Worm (Caenorhabditis elegans) whole organism, L4 larva: Measurements from ENCODE around the gene tnt-3.
A peak's percentile ranks its signal among the peaks of the same experiment; 100 is the strongest.

ENCODE experiments used
- F37D6.2 ChIP-seq: sonication (generic microtip); optimal IDR thresholded peaks from 2 replicates; lab custom pipeline; 2016; ENCODE audit warnings: mild to moderate bottlenecking, missing genetic modification characterization, missing compliant biosample characterization
- T20F7.1 ChIP-seq: fragments of 200-800 bp; sonication (Bioruptor generic); optimal IDR thresholded peaks from 2 replicates; lab custom pipeline; 2018; ENCODE audit warnings: mild to moderate bottlenecking, missing genetic modification characterization, missing compliant biosample characterization
- Y5F2A.4 ChIP-seq: fragments of 200-800 bp; sonication (Bioruptor generic); optimal IDR thresholded peaks from 2 replicates; lab custom pipeline; 2018; ENCODE audit warnings: mild to moderate bottlenecking, missing genetic modification characterization, missing compliant biosample characterization
- ZK337.2 ChIP-seq: fragments of 200-800 bp; sonication (Bioruptor generic); IDR thresholded peaks from 2 replicates; pipeline ENCODE4 v1.3.6; 2022; ENCODE audit warnings: missing genetic modification reagents, missing genetic modification characterization, missing compliant biosample characterization
- ama-1 ChIP-seq: fragments of 150-350 bp; optimal IDR thresholded peaks from 2 replicates; lab custom pipeline; 2014; ENCODE audit warnings: inconsistent platforms, mixed read lengths
- attf-4 ChIP-seq: sonication (generic microtip); optimal IDR thresholded peaks from 3 replicates; lab custom pipeline; 2017; ENCODE audit warnings: missing biosample characterization, missing genetic modification characterization
- ceh-20 ChIP-seq: fragments of 200-800 bp; sonication (Bioruptor generic); IDR thresholded peaks from 2 replicates; pipeline ENCODE4 v1.3.6; 2022; ENCODE audit warnings: missing genetic modification reagents, missing genetic modification characterization, missing compliant biosample characterization
- ceh-62 ChIP-seq: sonication (generic microtip); optimal IDR thresholded peaks from 2 replicates; lab custom pipeline; 2017; ENCODE audit warnings: missing biosample characterization, missing genetic modification characterization
- ctbp-1 ChIP-seq: fragments of 200-800 bp; sonication (Bioruptor generic); IDR thresholded peaks from 2 replicates; pipeline ENCODE4 v1.3.6; 2022; ENCODE audit warnings: missing genetic modification reagents, missing genetic modification characterization, missing compliant biosample characterization
- daf-12 ChIP-seq: fragments of 150-350 bp; optimal IDR thresholded peaks from 2 replicates; lab custom pipeline; 2014; ENCODE audit warnings: missing biosample characterization, missing genetic modification reagents, missing genetic modification characterization
- daf-16 ChIP-seq, 3 experiments: sonication (generic microtip); optimal IDR thresholded peaks; 2 replicates each; lab custom pipeline; 2016 to 2017; ENCODE audit warnings: missing genetic modification characterization in 3 of 3, missing genetic modification reagents in 3 of 3, mild to moderate bottlenecking in 2 of 3, missing compliant biosample characterization in 2 of 3, missing biosample characterization in 1 of 3, moderate library complexity in 1 of 3
- dmd-8 ChIP-seq: fragments of 200-800 bp; sonication (Bioruptor generic); IDR thresholded peaks from 2 replicates; pipeline ENCODE4 v1.3.6; 2022; ENCODE audit warnings: missing genetic modification characterization, missing compliant biosample characterization
- dpl-1 ChIP-seq: fragments of 150-350 bp; optimal IDR thresholded peaks from 2 replicates; lab custom pipeline; 2014; ENCODE audit warnings: missing biosample characterization, missing genetic modification reagents, missing genetic modification characterization
- egl-27 ChIP-seq: sonication (generic microtip); optimal IDR thresholded peaks from 3 replicates; lab custom pipeline; 2017; ENCODE audit warnings: missing biosample characterization, missing genetic modification reagents, missing genetic modification characterization
- egl-43 ChIP-seq: fragments of 200-800 bp; sonication (Bioruptor generic); IDR thresholded peaks from 2 replicates; pipeline ENCODE4 v1.3.6; 2022; ENCODE audit warnings: missing genetic modification reagents, missing genetic modification characterization, missing compliant biosample characterization
- hif-1 ChIP-seq, 2 experiments: sonication (generic microtip); optimal IDR thresholded peaks; 2 replicates each; lab custom pipeline; 2016 to 2017; ENCODE audit warnings: missing compliant biosample characterization in 2 of 2, missing genetic modification characterization in 2 of 2, missing genetic modification reagents in 2 of 2, missing genotype in 2 of 2, mild to moderate bottlenecking in 1 of 2
- hlh-11 ChIP-seq: fragments of 200-800 bp; sonication (Bioruptor generic); optimal IDR thresholded peaks from 2 replicates; lab custom pipeline; 2018; ENCODE audit warnings: mild to moderate bottlenecking, missing genetic modification characterization, missing compliant biosample characterization
- hlh-30 ChIP-seq: sonication (generic microtip); optimal IDR thresholded peaks from 2 replicates; lab custom pipeline; 2017; ENCODE audit warnings: antibody characterized with exemption, mild to moderate bottlenecking, missing genetic modification characterization, missing compliant biosample characterization; ENCODE audit not compliant: insufficient read depth
- hmg-1.1 ChIP-seq: fragments of 200-800 bp; sonication (Bioruptor generic); IDR thresholded peaks from 2 replicates; pipeline ENCODE4 v1.3.6; 2022; ENCODE audit warnings: missing genetic modification reagents, missing genetic modification characterization, missing compliant biosample characterization
- lin-1 ChIP-seq: fragments of 200-800 bp; sonication (Bioruptor generic); IDR thresholded peaks from 2 replicates; pipeline ENCODE4 v1.3.6; 2022; ENCODE audit warnings: missing genetic modification reagents, missing genetic modification characterization, missing compliant biosample characterization
- lin-13 ChIP-seq: fragments of 150-350 bp; optimal IDR thresholded peaks from 2 replicates; lab custom pipeline; 2014; ENCODE audit warnings: missing biosample characterization, missing genetic modification reagents, missing genetic modification characterization
- lin-15B ChIP-seq: fragments of 150-350 bp; sonication (generic microtip); optimal IDR thresholded peaks from 3 replicates; lab custom pipeline; 2014; ENCODE audit warnings: missing biosample characterization, missing genetic modification characterization
- lin-29 ChIP-seq: fragments of 200-800 bp; sonication (Bioruptor generic); IDR thresholded peaks from 2 replicates; pipeline ENCODE4 v1.3.6; 2022; ENCODE audit warnings: missing genetic modification reagents, missing genetic modification characterization, missing compliant biosample characterization
- lin-38 ChIP-seq: fragments of 200-800 bp; sonication (Bioruptor generic); IDR thresholded peaks from 2 replicates; pipeline ENCODE4 v1.3.6; 2022; ENCODE audit warnings: missing genetic modification reagents, missing genetic modification characterization, missing compliant biosample characterization
- lin-39 ChIP-seq: fragments of 150-350 bp; optimal IDR thresholded peaks from 2 replicates; lab custom pipeline; 2014; ENCODE audit warnings: missing biosample characterization, missing genetic modification reagents, missing genetic modification characterization
- mdl-1 ChIP-seq, 2 experiments: fragments of 150-350 bp in 1 of 2; sonication (generic microtip) in 1 of 2; optimal IDR thresholded peaks; 2 replicates each; lab custom pipeline; 2014 to 2017; ENCODE audit warnings: missing biosample characterization in 2 of 2, missing genetic modification characterization in 2 of 2
- mdt-29 ChIP-seq: fragments of 200-800 bp; sonication (Bioruptor generic); IDR thresholded peaks from 2 replicates; pipeline ENCODE4 v1.3.6; 2022; ENCODE audit warnings: missing genetic modification reagents, missing genetic modification characterization, missing compliant biosample characterization
- mxl-2 ChIP-seq: fragments of 200-800 bp; sonication (Bioruptor generic); conservative IDR thresholded peaks from 2 replicates; pipeline ENCODE4 v1.3.6; 2022; ENCODE audit warnings: missing genetic modification reagents, missing genetic modification characterization, missing compliant biosample characterization
- nhr-111 ChIP-seq: fragments of 200-800 bp; sonication (Bioruptor generic); optimal IDR thresholded peaks from 2 replicates; lab custom pipeline; 2018; ENCODE audit warnings: mild to moderate bottlenecking, missing genetic modification characterization, missing compliant biosample characterization
- nhr-25 ChIP-seq: sonication (generic microtip); optimal IDR thresholded peaks from 2 replicates; lab custom pipeline; 2017; ENCODE audit warnings: missing genetic modification characterization, mild to moderate bottlenecking, missing compliant biosample characterization, antibody characterized with exemption, moderate library complexity, borderline replicate concordance; ENCODE audit not compliant: insufficient read depth
- nhr-28 ChIP-seq: fragments of 150-350 bp; optimal IDR thresholded peaks from 2 replicates; lab custom pipeline; 2014; ENCODE audit warnings: missing biosample characterization, missing genetic modification characterization
- nhr-42 ChIP-seq: fragments of 200-800 bp; sonication (Bioruptor generic); IDR thresholded peaks from 2 replicates; pipeline ENCODE4 v1.3.6; 2022; ENCODE audit warnings: missing genetic modification characterization, missing compliant biosample characterization
- nhr-76 ChIP-seq: fragments of 150-350 bp; optimal IDR thresholded peaks from 2 replicates; lab custom pipeline; 2014; ENCODE audit warnings: missing biosample characterization, missing genetic modification characterization
- pha-4 ChIP-seq, 2 experiments: fragments of 150-350 bp in 1 of 2; fragments of 200-800 bp in 1 of 2; sonication (Bioruptor generic) in 1 of 2; IDR thresholded peaks in 1 of 2; optimal IDR thresholded peaks in 1 of 2; 2 replicates each; pipeline versions ENCODE4 v1.3.6 to Lab custom; 2014 to 2022; ENCODE audit warnings: missing genetic modification characterization in 2 of 2, missing genetic modification reagents in 2 of 2, missing biosample characterization in 1 of 2, missing compliant biosample characterization in 1 of 2
- php-3 ChIP-seq: fragments of 200-800 bp; sonication (Bioruptor generic); IDR thresholded peaks from 2 replicates; pipeline ENCODE4 v1.3.6; 2022; ENCODE audit warnings: missing genetic modification reagents, missing genetic modification characterization, missing compliant biosample characterization
- pqm-1 ChIP-seq: sonication (generic microtip); optimal IDR thresholded peaks from 2 replicates; lab custom pipeline; 2017; ENCODE audit warnings: missing biosample characterization, missing genetic modification characterization
- set-16 ChIP-seq: fragments of 200-800 bp; sonication (Bioruptor generic); IDR thresholded peaks from 2 replicates; pipeline ENCODE4 v1.3.6; 2022; ENCODE audit warnings: missing genetic modification reagents, missing genetic modification characterization, missing compliant biosample characterization
- skn-1 ChIP-seq: fragments of 150-350 bp; optimal IDR thresholded peaks from 2 replicates; lab custom pipeline; 2014; ENCODE audit warnings: missing biosample characterization, missing genetic modification characterization
- tag-97 ChIP-seq: fragments of 200-800 bp; sonication (Bioruptor generic); IDR thresholded peaks from 2 replicates; pipeline ENCODE4 v1.3.6; 2022; ENCODE audit warnings: missing genetic modification characterization, missing compliant biosample characterization
- tra-1 ChIP-seq: fragments of 200-800 bp; sonication (Bioruptor generic); IDR thresholded peaks from 2 replicates; pipeline ENCODE4 v1.3.6; 2022; ENCODE audit warnings: missing genetic modification reagents, missing genetic modification characterization, missing compliant biosample characterization
- unc-130 ChIP-seq: sonication (generic microtip); optimal IDR thresholded peaks from 2 replicates; lab custom pipeline; 2016; ENCODE audit warnings: missing genetic modification reagents, missing genetic modification characterization, missing compliant biosample characterization
- zag-1 ChIP-seq: fragments of 150-350 bp; optimal IDR thresholded peaks from 2 replicates; lab custom pipeline; 2014; ENCODE audit warnings: missing biosample characterization, missing genetic modification characterization
- zfp-3 ChIP-seq: fragments of 200-800 bp; sonication (Bioruptor generic); conservative IDR thresholded peaks from 2 replicates; pipeline ENCODE4 v1.3.6; 2022; ENCODE audit warnings: missing genetic modification reagents, missing genetic modification characterization, missing compliant biosample characterization
- zip-11 ChIP-seq: fragments of 200-800 bp; sonication (Bioruptor generic); IDR thresholded peaks from 2 replicates; pipeline ENCODE4 v1.3.6; 2022; ENCODE audit warnings: missing genetic modification characterization, missing compliant biosample characterization
- ztf-7 ChIP-seq: fragments of 150-350 bp; optimal IDR thresholded peaks from 2 replicates; lab custom pipeline; 2014; ENCODE audit warnings: missing biosample characterization, missing genetic modification characterization

tnt-3 gene

DNA sequence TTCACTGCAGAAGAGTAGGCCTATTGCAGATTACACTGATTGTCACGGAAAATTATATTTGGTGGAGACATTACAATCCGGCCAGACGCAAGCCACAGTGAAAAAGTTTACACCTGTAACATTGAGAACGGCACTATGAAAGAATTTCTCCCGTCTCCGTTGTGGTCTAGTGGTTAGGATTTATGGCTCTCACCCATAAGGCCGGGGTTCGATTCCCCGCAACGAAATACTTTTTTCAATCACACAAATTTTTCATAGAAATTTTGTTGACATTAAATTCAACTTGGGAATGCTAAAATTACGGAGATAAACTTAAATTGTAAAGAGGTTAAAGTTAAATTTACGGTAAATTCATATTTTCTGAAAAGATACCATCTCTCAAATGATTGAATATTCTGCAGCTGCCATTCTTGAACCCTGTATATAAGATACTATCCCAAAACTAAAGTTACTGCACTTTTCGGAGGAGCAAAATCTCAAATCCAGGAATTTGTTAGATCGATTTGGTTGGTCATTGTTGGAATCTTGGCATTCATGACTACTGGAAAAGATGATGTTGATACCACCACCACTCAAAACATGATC, 38.4 kb downstream of the tnt-3 start, which contains the start of gene C39D10.1 (continued):
- TF ChIP-seq dmd-8 (peak; percentile 69; the same call in 1 of the 2 replicates), T20F7.1 (GFP tag; lab: Kevin White, UChicago) (peak; percentile 34), Y5F2A.4 (GFP tag; lab: Kevin White, UChicago) (no peak), zag-1 (tag; lab: Kevin White, UChicago) (no peak), zip-11 (no peak), skn-1 (tag; lab: Kevin White, UChicago) (no peak), lin-39 (tag; lab: Kevin White, UChicago) (no peak), dpl-1 (GFP tag; lab: Kevin White, UChicago) (no peak), tag-97 (GFP tag; lab: Robert Waterston, UW) (no peak), nhr-42 (no peak), nhr-111 (no peak), zfp-3 (0 out of 2 replicates have a peak, but pooled peaks have one; percentile 24), nhr-25 (tag; lab: Kevin White, UChicago) (no peak), php-3 (GFP tag; lab: Robert Waterston, UW) (0 out of 2 replicates have a peak, but pooled peaks have one; percentile 29), hif-1 (tag; optimal IDR thresholded peaks at IDR 0.05; lab: Kevin White, UChicago) (no peak), pha-4 (GFP tag; IDR thresholded peaks at IDR 0.05; lab: Robert Waterston, UW) (peak; percentile 67; the same call in 1 of the 2 replicates), pha-4 (tag; optimal IDR thresholded peaks at IDR 0.05; lab: Kevin White, UChicago) (no peak), daf-12 (no peak), lin-1 (GFP tag; lab: Robert Waterston, UW) (no peak), mdt-29 (GFP tag; lab: Robert Waterston, UW) (no peak), ZK337.2 (GFP tag; lab: Robert Waterston, UW) (peak; percentile 35; the same call in 1 of the 2 replicates)

DNA sequence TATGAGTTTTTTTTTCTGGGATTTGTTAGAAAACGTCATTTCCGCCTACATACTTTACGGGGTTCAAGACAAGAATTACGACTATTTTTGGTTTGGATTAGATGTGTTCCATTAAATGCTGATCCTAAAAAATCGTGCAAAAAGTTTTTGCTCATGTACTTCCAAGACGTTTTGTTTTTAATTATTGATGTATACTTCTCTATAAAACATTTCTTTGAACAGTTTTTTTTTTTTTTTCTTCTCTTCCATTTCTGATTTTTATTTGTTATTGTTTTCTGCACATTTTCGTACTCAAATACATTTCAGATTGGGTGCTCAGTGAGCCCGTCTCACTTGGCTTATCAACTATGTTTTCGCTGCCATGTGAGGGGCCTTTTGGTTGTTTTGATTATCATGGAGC, 41.9 kb downstream of the tnt-3 start, which contains the start of gene C39D10.11:
C39D10.11 (plus strand) TSS at position 301 of the 400 bp plus-strand sequence.
- no peak for TF ChIP-seq egl-43
- TF ChIP-seq lin-15B (tag; lab: Kevin White, UChicago), result no peak
- TF ChIP-seq daf-16 (GFP tag; optimal IDR thresholded peaks at IDR 0.05; lab: Kevin White, UChicago), result no peak
- peak; percentile 23 for TF ChIP-seq daf-16 (tag; optimal IDR thresholded peaks at IDR 0.05; lab: Kevin White, UChicago)

DNA sequence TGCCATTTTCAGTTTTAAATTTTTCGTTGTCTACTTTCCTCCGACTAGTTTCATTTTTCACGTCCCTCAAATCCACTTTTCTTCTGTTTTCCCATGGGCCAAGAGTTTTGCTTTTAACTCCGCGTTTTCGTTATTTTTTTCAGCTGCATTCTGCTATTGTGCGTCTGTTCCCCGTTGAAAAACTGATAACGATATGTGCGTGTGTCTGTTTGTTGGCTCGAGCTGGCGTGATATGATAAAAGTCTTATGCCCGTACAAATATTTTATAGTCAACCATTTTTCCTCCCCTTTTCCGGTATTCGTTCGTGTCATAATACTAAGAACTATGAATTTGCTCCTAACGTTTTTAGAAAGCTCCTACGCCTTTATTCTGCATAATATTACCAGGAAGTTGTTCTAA, 43.1 kb downstream of the tnt-3 start:
- TF ChIP-seq pqm-1 (peak; percentile 64), php-3 (GFP tag; lab: Robert Waterston, UW) (0 out of 2 replicates have a peak, but pooled peaks have one; percentile 12), mxl-2 (GFP tag; lab: Robert Waterston, UW) (no peak), daf-16 (GFP tag; optimal IDR thresholded peaks at IDR 0.05; lab: Kevin White, UChicago) (no peak), daf-16 (tag; optimal IDR thresholded peaks at IDR 0.05; lab: Kevin White, UChicago) (peak; percentile 45), ceh-20 (no peak), hlh-30 (tag; lab: Kevin White, UChicago) (peak; percentile 34), egl-27 (tag; lab: Kevin White, UChicago) (no peak), skn-1 (tag; lab: Kevin White, UChicago) (no peak), attf-4 (no peak), hlh-11 (tag; lab: Kevin White, UChicago) (peak; percentile 46), nhr-28 (peak; percentile 86), ctbp-1 (no peak), ceh-62 (tag; lab: Kevin White, UChicago) (no peak)
- TF ChIP-seq, all 104 proteins: peak for 6

DNA sequence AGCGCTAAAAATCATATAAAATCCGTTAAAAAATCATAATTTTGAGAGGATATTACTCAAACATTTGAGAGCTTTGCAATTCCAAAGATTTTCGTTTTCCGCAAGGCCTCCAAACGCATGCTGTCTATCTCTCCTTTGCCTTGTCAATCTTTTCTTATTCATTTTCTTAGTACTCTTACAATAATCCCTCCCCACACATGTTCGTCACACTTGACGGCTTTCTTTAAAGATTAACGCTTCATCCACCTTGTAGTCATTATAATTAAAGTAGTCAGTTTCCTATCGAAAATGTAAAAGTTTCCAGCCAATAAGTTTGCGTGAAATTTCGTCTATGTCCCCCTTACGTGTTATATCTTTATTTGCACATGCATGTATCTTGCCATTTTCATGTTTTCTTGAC, 44.7 kb downstream of the tnt-3 start:
- TF ChIP-seq set-16 (GFP tag; lab: Robert Waterston, UW) (no peak), tra-1 (GFP tag; lab: Robert Waterston, UW) (no peak), F37D6.2 (tag; lab: Kevin White, UChicago) (no peak), T20F7.1 (GFP tag; lab: Kevin White, UChicago) (no peak), zip-11 (no peak), lin-29 (GFP tag; lab: Robert Waterston, UW) (no peak), lin-13 (no peak), hmg-1.1 (GFP tag; lab: Robert Waterston, UW) (no peak), unc-130 (GFP tag; lab: Kevin White, UChicago) (no peak), lin-1 (GFP tag; lab: Robert Waterston, UW) (no peak), nhr-76 (no peak), mdl-1 (tag; optimal IDR thresholded peaks at IDR 0.05; lab: Kevin White, UChicago) (no peak), dmd-8 (no peak), lin-38 (no peak), ama-1 (lab: Kevin White, UChicago) (no peak), ztf-7 (tag; lab: Kevin White, UChicago) (no peak)
